Worm (Caenorhabditis elegans): ENCODE results near the gene mig-10.

- TF ChIP-seq tbx-37 (GFP tag; conservative IDR thresholded peaks at IDR 0.05) (no peak), ceh-13 (GFP tag; optimal IDR thresholded peaks at IDR 0.05) (no peak), B0310.2 (tag; optimal IDR thresholded peaks at IDR 0.05) (no peak), ama-1 (optimal IDR thresholded peaks at IDR 0.05) (no peak), sea-1 (GFP tag; conservative IDR thresholded peaks at IDR 0.05) (no peak), pes-1 (GFP tag; IDR thresholded peaks at IDR 0.05) (no peak), tbx-11 (GFP tag; IDR thresholded peaks at IDR 0.05) (no peak), flt-1 (GFP tag; IDR thresholded peaks at IDR 0.05) (no peak)
Measured at ce11 chrIII:8275871-8276270, 3.0 kb upstream of the mig-10 start, which contains the start of gene clec-160.

Data from whole organism, early embryonic.